Fruit fly (Drosophila melanogaster): ENCODE data around the gene CG13038.

Gene CG13038

dm6 chr3L:16329495-16329894 lies 1.8 kb upstream of the CG13038 start, which contains the start of gene CG33061:
TSS of gene CG33061 (plus strand) at chr3L:16329795.
- TF ChIP-seq CG6808 (GFP tag; optimal IDR thresholded peaks at IDR 0.05) (no peak), vri (GFP tag; optimal IDR thresholded peaks at IDR 0.05) (no peak), CG1621 (tag; optimal IDR thresholded peaks at IDR 0.05) (no peak), Sox14 (GFP tag; optimal IDR thresholded peaks at IDR 0.05) (no peak), acj6 (GFP tag; optimal IDR thresholded peaks at IDR 0.05) (no peak), Eip75B (GFP tag; optimal IDR thresholded peaks at IDR 0.05) (no peak), eg (GFP tag; IDR thresholded peaks at IDR 0.05) (no peak), dac (GFP tag; optimal IDR thresholded peaks at IDR 0.05) (no peak), net (GFP tag; optimal IDR thresholded peaks at IDR 0.05) (no peak), Eip93F (GFP tag; optimal IDR thresholded peaks at IDR 0.05) (no peak), Eip78C (GFP tag) (no peak), CG8319 (GFP tag; optimal IDR thresholded peaks at IDR 0.05) (no peak)

DNA sequence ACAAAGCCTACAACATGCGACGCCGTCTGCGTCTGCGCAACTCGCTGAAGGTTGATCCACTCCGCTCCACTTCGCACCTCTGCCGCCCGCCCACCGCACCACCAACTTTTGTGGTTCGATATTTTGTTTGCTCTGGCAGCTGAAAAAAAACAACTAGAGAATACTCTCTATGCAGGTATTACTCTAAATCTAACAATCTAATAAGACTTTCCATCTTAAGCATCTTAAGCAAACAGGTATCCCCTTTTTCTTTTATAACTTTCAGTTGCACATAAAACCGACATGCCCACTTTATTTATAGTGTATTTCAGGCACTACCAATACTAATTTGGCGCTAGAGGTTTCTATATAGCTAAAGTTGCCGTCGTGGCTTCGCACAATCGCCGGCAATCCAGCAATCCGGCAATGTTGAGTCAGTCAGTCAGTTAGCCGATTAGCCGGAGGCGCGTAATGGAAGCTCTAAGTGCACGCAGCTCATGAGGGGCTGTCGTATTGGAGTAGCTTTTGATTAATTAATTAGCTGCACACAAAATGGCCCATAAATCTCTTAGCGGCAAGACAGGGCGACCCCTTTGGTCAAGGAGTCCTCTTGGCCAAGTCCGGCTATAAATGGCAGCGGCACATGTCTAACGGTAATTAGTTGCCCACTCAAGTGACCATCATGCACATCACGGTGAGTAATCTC lies 656 bp upstream of the CG13038 start, which contains the start of gene CG13058:
Gene CG13058, plus strand, starts transcription at position 635 of the 685 bp plus-strand sequence.
- TF ChIP-seq esn (GFP tag; optimal IDR thresholded peaks at IDR 0.05): no peak
- TF ChIP-seq net (GFP tag; optimal IDR thresholded peaks at IDR 0.05): peak; percentile 72
- peak; percentile 39 for TF ChIP-seq Sox14 (GFP tag; optimal IDR thresholded peaks at IDR 0.05)
- TF ChIP-seq topi (GFP tag; optimal IDR thresholded peaks at IDR 0.05): no peak
- TF ChIP-seq Gug (GFP tag; IDR thresholded peaks at IDR 0.05): peak; percentile 32; the same call in 1 of the 2 replicates
- TF ChIP-seq Smox (GFP tag; optimal IDR thresholded peaks at IDR 0.05): no peak
- TF ChIP-seq CG8319 (GFP tag; optimal IDR thresholded peaks at IDR 0.05): no peak
- TF ChIP-seq CG16779 (tag; optimal IDR thresholded peaks at IDR 0.05): peak; percentile 10
- TF ChIP-seq CG31627 (GFP tag; optimal IDR thresholded peaks at IDR 0.05): no peak
- peak; percentile 35 for TF ChIP-seq dac (GFP tag; optimal IDR thresholded peaks at IDR 0.05)
- TF ChIP-seq spab (GFP tag; optimal IDR thresholded peaks at IDR 0.05): no peak
- peak; percentile 4 for TF ChIP-seq CG8632 (GFP tag; optimal IDR thresholded peaks at IDR 0.05)
- no peak for TF ChIP-seq CG6854 (GFP tag; optimal IDR thresholded peaks at IDR 0.05)
- TF ChIP-seq CG1621 (tag; optimal IDR thresholded peaks at IDR 0.05): peak; percentile 15
- TF ChIP-seq Ets21C (GFP tag; optimal IDR thresholded peaks at IDR 0.05): no peak
- TF ChIP-seq CG4318 (GFP tag; optimal IDR thresholded peaks at IDR 0.05): peak; percentile 78
- TF ChIP-seq CG6163 (GFP tag; IDR thresholded peaks at IDR 0.05): 0 out of 3 replicates have a peak, but pooled peaks have one; percentile 42
- TF ChIP-seq CG6276 (GFP tag; optimal IDR thresholded peaks at IDR 0.05): peak; percentile 79
- no peak for TF ChIP-seq Eip75B (GFP tag; optimal IDR thresholded peaks at IDR 0.05)
- TF ChIP-seq CG7368 (GFP tag; optimal IDR thresholded peaks at IDR 0.05): no peak
- TF ChIP-seq OdsH (GFP tag; optimal IDR thresholded peaks at IDR 0.05): peak; percentile 55
- TF ChIP-seq fkh (GFP tag; optimal IDR thresholded peaks at IDR 0.05): peak; percentile 67
- no peak for TF ChIP-seq CG34406 (GFP tag; optimal IDR thresholded peaks at IDR 0.05)
- TF ChIP-seq Hr38 (GFP tag; optimal IDR thresholded peaks at IDR 0.05): peak; percentile 5
- TF ChIP-seq Ets96B (tag; optimal IDR thresholded peaks at IDR 0.05): peak; percentile 71
- no peak for TF ChIP-seq Sox102F (GFP tag; optimal IDR thresholded peaks at IDR 0.05)
- TF ChIP-seq CG11294 (GFP tag; IDR thresholded peaks at IDR 0.05): peak; percentile 48; the same call in 1 of the 2 replicates
- TF ChIP-seq Hr4 (GFP tag; optimal IDR thresholded peaks at IDR 0.05): peak; percentile 85
- TF ChIP-seq CG8119 (GFP tag; IDR thresholded peaks at IDR 0.05): peak; percentile 89
- TF ChIP-seq Eip78C (GFP tag): peak; percentile 70
- peak; percentile 42 to 64 for TF ChIP-seq salr (GFP tag; optimal IDR thresholded peaks at IDR 0.05)
- peak; percentile 93 for TF ChIP-seq CG15336 (GFP tag; IDR thresholded peaks at IDR 0.05)
- no peak for TF ChIP-seq fd85E (GFP tag; optimal IDR thresholded peaks at IDR 0.05)
- TF ChIP-seq Eip93F (GFP tag; optimal IDR thresholded peaks at IDR 0.05): no peak
- TF ChIP-seq CG3032 (tag; optimal IDR thresholded peaks at IDR 0.05): peak; percentile 32
- TF ChIP-seq eg (GFP tag; IDR thresholded peaks at IDR 0.05): peak; percentile 23; the same call in 1 of the 3 replicates
- TF ChIP-seq CG10631 (GFP tag; optimal IDR thresholded peaks at IDR 0.05): peak; percentile 37
- no peak for TF ChIP-seq svp (GFP tag)
- TF ChIP-seq lz (GFP tag; optimal IDR thresholded peaks at IDR 0.05): no peak
- no peak for TF ChIP-seq Hr39 (GFP tag; optimal IDR thresholded peaks at IDR 0.05)
- no peak for TF ChIP-seq Sox15 (GFP tag; optimal IDR thresholded peaks at IDR 0.05)
- no peak for TF ChIP-seq dsx (GFP tag; optimal IDR thresholded peaks at IDR 0.05; ENCODE audit: poor library complexity, severe bottlenecking)
- TF ChIP-seq CG32006 (GFP tag; optimal IDR thresholded peaks at IDR 0.05): peak; percentile 85
- peak; percentile 65 for TF ChIP-seq Lpt (GFP tag; optimal IDR thresholded peaks at IDR 0.05)
- peak; percentile 21 for TF ChIP-seq CG6792 (GFP tag; optimal IDR thresholded peaks at IDR 0.05)

All from whole organism, prepupa.